Worm (Caenorhabditis elegans) whole organism, late embryonic: ENCODE results near the gene mtrr-1.

Source experiments
- K09A11.1 ChIP-seq: sonication (generic microtip); optimal IDR thresholded peaks from 2 replicates; lab custom pipeline; 2017; ENCODE audit warnings: antibody characterized with exemption, mild to moderate bottlenecking, missing genetic modification characterization, missing compliant biosample characterization; ENCODE audit not compliant: insufficient read depth
- T23F11.4 ChIP-seq: fragments of 200-800 bp; sonication (Bioruptor generic); optimal IDR thresholded peaks from 2 replicates; lab custom pipeline; 2018; ENCODE audit warnings: mild to moderate bottlenecking, missing genetic modification characterization, missing compliant biosample characterization
- elt-4 ChIP-seq: sonication (generic microtip); optimal IDR thresholded peaks from 2 replicates; lab custom pipeline; 2016; ENCODE audit warnings: missing genetic modification characterization, missing compliant biosample characterization
- ets-4 ChIP-seq: sonication (generic microtip); optimal IDR thresholded peaks from 2 replicates; lab custom pipeline; 2016; ENCODE audit warnings: missing genetic modification characterization, missing compliant biosample characterization
- eyg-1 ChIP-seq: sonication (generic microtip); optimal IDR thresholded peaks from 2 replicates; lab custom pipeline; 2016; ENCODE audit warnings: missing genotype, missing genetic modification characterization, missing compliant biosample characterization
- fkh-10 ChIP-seq: fragments of 150-350 bp; optimal IDR thresholded peaks from 2 replicates; lab custom pipeline; 2014; ENCODE audit warnings: missing biosample characterization, missing genetic modification reagents, missing genetic modification characterization
- pag-3 ChIP-seq: sonication (generic microtip); optimal IDR thresholded peaks from 2 replicates; lab custom pipeline; 2016; ENCODE audit warnings: missing compliant biosample characterization, missing genetic modification characterization, borderline replicate concordance
- pha-4 ChIP-seq: fragments of 150-350 bp; optimal IDR thresholded peaks from 2 replicates; lab custom pipeline; 2018; ENCODE audit warnings: missing biosample characterization, missing genetic modification reagents, missing genetic modification characterization
- ref-2 ChIP-seq: sonication (generic microtip); optimal IDR thresholded peaks from 2 replicates; lab custom pipeline; 2016; ENCODE audit warnings: missing genetic modification characterization, missing compliant biosample characterization
- tbx-2 ChIP-seq: sonication (generic microtip); optimal IDR thresholded peaks from 2 replicates; lab custom pipeline; 2016; ENCODE audit warnings: missing genetic modification characterization, missing compliant biosample characterization
- unc-3 ChIP-seq, 2 experiments: fragments of 200-800 bp in 1 of 2; sonication (Bioruptor generic) in 1 of 2; sonication (generic microtip) in 1 of 2; conservative IDR thresholded peaks in 1 of 2; optimal IDR thresholded peaks in 1 of 2; 2 replicates each; pipeline versions ENCODE4 v1.3.6 to Lab custom; 2016 to 2022; ENCODE audit warnings: missing compliant biosample characterization in 2 of 2, missing genetic modification characterization in 2 of 2, missing genetic modification reagents in 1 of 2
- unc-55 ChIP-seq: sonication (generic microtip); optimal IDR thresholded peaks from 2 replicates; lab custom pipeline; 2017; ENCODE audit warnings: missing biosample characterization, missing genetic modification reagents, missing genetic modification characterization

DNA sequence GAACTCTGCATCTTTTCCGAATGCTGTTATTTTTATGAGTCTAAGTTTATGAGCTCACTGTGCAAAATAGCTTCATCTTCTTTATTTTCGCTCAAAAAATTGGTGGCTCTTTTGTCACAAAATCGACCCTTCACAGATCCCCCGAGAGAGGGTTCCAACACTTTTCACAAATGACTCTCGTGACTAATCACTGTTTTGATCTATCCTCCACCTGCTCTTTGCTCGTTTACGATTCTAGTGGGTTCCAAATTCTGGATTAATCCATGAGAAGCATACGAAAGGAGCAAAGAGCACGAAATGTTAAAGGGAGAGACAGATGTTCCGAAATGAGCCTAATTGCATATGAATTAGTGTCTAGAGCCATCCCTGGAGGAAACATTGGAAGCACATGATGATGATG is 24.4 kb upstream of the mtrr-1 start:
- TF ChIP-seq eyg-1 (tag; lab: Kevin White, UChicago) = no peak
- TF ChIP-seq ets-4 (tag; lab: Kevin White, UChicago) = no peak
- no peak for TF ChIP-seq unc-3 (GFP tag; conservative IDR thresholded peaks at IDR 0.05; lab: Robert Waterston, UW)
- peak; percentile 16 for TF ChIP-seq unc-3 (tag; optimal IDR thresholded peaks at IDR 0.05; lab: Kevin White, UChicago)
- TF ChIP-seq tbx-2 (tag; lab: Kevin White, UChicago) = no peak
- TF ChIP-seq ref-2 (tag; lab: Kevin White, UChicago) = no peak
- no peak for TF ChIP-seq unc-55 (GFP tag; lab: Kevin White, UChicago)
- TF ChIP-seq fkh-10 (GFP tag; lab: Kevin White, UChicago) = no peak
- TF ChIP-seq elt-4 (tag; lab: Kevin White, UChicago) = no peak
- no peak for TF ChIP-seq K09A11.1 (tag; lab: Kevin White, UChicago)
- no peak for TF ChIP-seq pag-3
- TF ChIP-seq pha-4 (tag; lab: Kevin White, UChicago) = no peak
- no peak for TF ChIP-seq T23F11.4 (GFP tag; lab: Kevin White, UChicago)
